Worm (Caenorhabditis elegans) whole organism, L1 larva: ENCODE results near the gene zim-1.

Experiments
- ceh-82 ChIP-seq, 3 experiments: fragments of 150-350 bp in 1 of 3; sonication (generic microtip) in 2 of 3; optimal IDR thresholded peaks; 2 replicates each; lab custom pipeline; 2014 to 2017; ENCODE audit warnings: missing biosample characterization in 3 of 3, missing genetic modification characterization in 3 of 3
- dsc-1 ChIP-seq: sonication (generic microtip); optimal IDR thresholded peaks from 2 replicates; lab custom pipeline; 2016; ENCODE audit warnings: mild to moderate bottlenecking, missing genetic modification characterization, missing compliant biosample characterization
- fos-1 ChIP-seq: fragments of 150-350 bp; optimal IDR thresholded peaks from 2 replicates; lab custom pipeline; 2014; ENCODE audit warnings: missing biosample characterization, missing genetic modification characterization
- isw-1 ChIP-seq: fragments of 200-800 bp; sonication (Bioruptor generic); IDR thresholded peaks from 2 replicates; pipeline ENCODE4 v1.3.6; 2022; ENCODE audit warnings: missing genetic modification characterization, missing compliant biosample characterization
- jun-1 ChIP-seq: fragments of 150-350 bp; optimal IDR thresholded peaks from 2 replicates; lab custom pipeline; 2014; ENCODE audit warnings: missing biosample characterization, missing genetic modification reagents, missing genetic modification characterization
- lin-35 ChIP-seq, 2 experiments: fragments of 150-350 bp; optimal IDR thresholded peaks; 2 replicates each; lab custom pipeline; 2014; ENCODE audit warnings: missing biosample characterization in 2 of 2, missing genetic modification characterization in 2 of 2, missing genetic modification reagents in 2 of 2
- lsy-2 ChIP-seq, 2 experiments: fragments of 150-350 bp; optimal IDR thresholded peaks; 2 replicates each; lab custom pipeline; 2014; ENCODE audit warnings: missing biosample characterization in 2 of 2, missing genetic modification characterization in 2 of 2
- nhr-11 ChIP-seq: fragments of 150-350 bp; optimal IDR thresholded peaks from 2 replicates; lab custom pipeline; 2014; ENCODE audit warnings: missing biosample characterization, missing genetic modification characterization
- nhr-47 ChIP-seq: sonication (generic microtip); optimal IDR thresholded peaks from 2 replicates; lab custom pipeline; 2016; ENCODE audit warnings: mild to moderate bottlenecking, missing genetic modification characterization, moderate library complexity, missing compliant biosample characterization

- TF ChIP-seq isw-1 (GFP tag; lab: Robert Waterston, UW) (no peak), lin-35 (GFP tag; optimal IDR thresholded peaks at IDR 0.05; lab: Kevin White, UChicago) (no peak), lsy-2 (tag; optimal IDR thresholded peaks at IDR 0.05; lab: Kevin White, UChicago) (peak in 1 of 2 experiments; percentile 7), fos-1 (tag; lab: Kevin White, UChicago) (no peak), jun-1 (tag; lab: Kevin White, UChicago) (no peak), nhr-11 (no peak), ceh-82 (tag; optimal IDR thresholded peaks at IDR 0.05; lab: Kevin White, UChicago) (peak in 1 of 3 experiments; percentile 23), dsc-1 (tag; lab: Kevin White, UChicago) (no peak), nhr-47 (tag; lab: Kevin White, UChicago) (peak; percentile 12)
Measured at ce11 chrIV:10505016-10505415, 41.9 kb upstream of the zim-1 start.
